Fruit fly (Drosophila melanogaster) whole organism, embryonic: Measurements from ENCODE around the gene TotB.

Experiments
- Bdp1 ChIP-seq: fragments of 200-800 bp; sonication (Bioruptor generic); optimal IDR thresholded peaks from 3 replicates; lab custom pipeline; 2016; ENCODE audit warnings: missing biosample characterization, missing genetic modification characterization
- C15 ChIP-seq: fragments of 200-800 bp; sonication (Bioruptor generic); IDR thresholded peaks from 3 replicates; pipeline ENCODE4 v1.3.6; 2022; ENCODE audit warnings: missing biosample characterization, missing genetic modification characterization
- CG10209 ChIP-seq: fragments of 200-800 bp; sonication (Bioruptor generic); optimal IDR thresholded peaks from 3 replicates; lab custom pipeline; 2017; ENCODE audit warnings: missing biosample characterization, mild to moderate bottlenecking, missing genetic modification characterization, missing genetic modification reagents
- CG10431 ChIP-seq: fragments of 200-800 bp; sonication (Bioruptor generic); optimal IDR thresholded peaks from 3 replicates; lab custom pipeline; 2018; ENCODE audit warnings: missing biosample characterization, mild to moderate bottlenecking, missing genetic modification characterization
- CG1233 ChIP-seq: fragments of 200-800 bp; sonication (Bioruptor generic); optimal IDR thresholded peaks from 4 replicates; lab custom pipeline; 2018; ENCODE audit warnings: missing biosample characterization, mild to moderate bottlenecking, missing genetic modification characterization
- CG12659 ChIP-seq: fragments of 200-800 bp; sonication (Bioruptor generic); optimal IDR thresholded peaks from 3 replicates; lab custom pipeline; 2017; ENCODE audit warnings: mild to moderate bottlenecking, missing biosample characterization, missing genetic modification reagents, missing genetic modification characterization
- CG12769 ChIP-seq: fragments of 200-800 bp; sonication (Bioruptor generic); optimal IDR thresholded peaks from 2 replicates; lab custom pipeline; 2019; ENCODE audit warnings: missing biosample characterization, mild to moderate bottlenecking, missing genetic modification characterization, moderate library complexity
- CG14014 ChIP-seq: fragments of 200-800 bp; sonication (Bioruptor generic); IDR thresholded peaks from 2 replicates; pipeline ENCODE4 v1.3.6; 2022; ENCODE audit warnings: missing biosample characterization, missing genetic modification characterization
- CG15269 ChIP-seq: fragments of 200-800 bp; sonication (Bioruptor generic); optimal IDR thresholded peaks from 2 replicates; lab custom pipeline; 2018; ENCODE audit warnings: missing biosample characterization, mild to moderate bottlenecking, missing genetic modification characterization, moderate library complexity
- CG15514 ChIP-seq: fragments of 200-800 bp; sonication (Bioruptor generic); optimal IDR thresholded peaks from 3 replicates; lab custom pipeline; 2017; ENCODE audit warnings: missing biosample characterization, missing genetic modification characterization, mild to moderate bottlenecking, moderate library complexity, missing genetic modification reagents
- CG34376 ChIP-seq: fragments of 200-800 bp; sonication (Bioruptor generic); optimal IDR thresholded peaks from 2 replicates; lab custom pipeline; 2018; ENCODE audit warnings: missing biosample characterization, mild to moderate bottlenecking, missing genetic modification characterization
- CG6765 ChIP-seq: fragments of 200-800 bp; sonication (Bioruptor generic); optimal IDR thresholded peaks from 3 replicates; lab custom pipeline; 2017; ENCODE audit warnings: missing biosample characterization, mild to moderate bottlenecking, missing genetic modification characterization
- CG7357 ChIP-seq: fragments of 200-800 bp; sonication (Bioruptor generic); IDR thresholded peaks from 3 replicates; pipeline ENCODE4 v1.3.6; 2022; ENCODE audit warnings: missing biosample characterization, missing genetic modification characterization
- CG7928 ChIP-seq: fragments of 200-800 bp; sonication (Bioruptor generic); optimal IDR thresholded peaks from 2 replicates; lab custom pipeline; 2017; ENCODE audit warnings: missing biosample characterization, mild to moderate bottlenecking, missing genetic modification characterization
- CG8281 ChIP-seq: fragments of 200-800 bp; sonication (Bioruptor generic); optimal IDR thresholded peaks from 2 replicates; lab custom pipeline; 2018; ENCODE audit warnings: missing biosample characterization, mild to moderate bottlenecking, missing genetic modification characterization, moderate library complexity
- CG8924 ChIP-seq: fragments of 200-800 bp; optimal IDR thresholded peaks from 3 replicates; lab custom pipeline; 2019; ENCODE audit warnings: missing biosample characterization, mild to moderate bottlenecking, missing genetic modification characterization, moderate library complexity
- CHES-1-like ChIP-seq: fragments of 200-800 bp; sonication (Bioruptor generic); optimal IDR thresholded peaks from 2 replicates; lab custom pipeline; 2016; ENCODE audit warnings: missing biosample characterization, missing genetic modification characterization
- Dek ChIP-seq: fragments of 200-800 bp; sonication (Bioruptor generic); optimal IDR thresholded peaks from 3 replicates; lab custom pipeline; 2019; ENCODE audit warnings: missing biosample characterization, mild to moderate bottlenecking, missing genetic modification characterization, moderate library complexity
- Doc2 ChIP-seq: fragments of 200-800 bp; sonication (Bioruptor generic); IDR thresholded peaks from 2 replicates; pipeline ENCODE4 v1.3.6; 2022; ENCODE audit warnings: missing biosample characterization, missing genetic modification characterization
- Fer1 ChIP-seq: fragments of 200-800 bp; sonication (Bioruptor generic); optimal IDR thresholded peaks from 2 replicates; lab custom pipeline; 2017; ENCODE audit warnings: missing biosample characterization, mild to moderate bottlenecking, missing genetic modification characterization
- HmgZ ChIP-seq: fragments of 200-800 bp; sonication (Bioruptor generic); optimal IDR thresholded peaks from 2 replicates; lab custom pipeline; 2018; ENCODE audit warnings: missing biosample characterization, mild to moderate bottlenecking, missing genetic modification characterization
- Hsf ChIP-seq: fragments of 200-800 bp; sonication (Bioruptor generic); optimal IDR thresholded peaks from 3 replicates; lab custom pipeline; 2016; ENCODE audit warnings: missing biosample characterization, missing genetic modification characterization
- Med ChIP-seq: fragments of 200-800 bp; sonication (Bioruptor generic); peaks from one replicate; lab custom pipeline; 2016; ENCODE audit warnings: missing biosample characterization, missing genetic modification characterization, mild to moderate bottlenecking, inconsistent platforms, moderate library complexity
- Pdp1 ChIP-seq, 2 experiments: fragments of 200-800 bp; sonication (Bioruptor generic); optimal IDR thresholded peaks; 3 replicates each; lab custom pipeline; 2016; ENCODE audit warnings: missing biosample characterization in 2 of 2, missing genetic modification characterization in 2 of 2, mild to moderate bottlenecking in 1 of 2, moderate library complexity in 1 of 2
- Rfx ChIP-seq: fragments of 200-800 bp; sonication (Bioruptor generic); IDR thresholded peaks from 2 replicates; pipeline ENCODE4 v1.3.6; 2022; ENCODE audit warnings: missing biosample characterization, missing genetic modification characterization
- Sry-β ChIP-seq: fragments of 200-800 bp; sonication (Bioruptor generic); optimal IDR thresholded peaks from 2 replicates; lab custom pipeline; 2018; ENCODE audit warnings: missing biosample characterization, mild to moderate bottlenecking, missing genetic modification characterization, moderate library complexity
- ato ChIP-seq: fragments of 200-800 bp; sonication (Bioruptor generic); IDR thresholded peaks from 2 replicates; pipeline ENCODE4 v1.3.6; 2022; ENCODE audit warnings: missing biosample characterization, missing genetic modification characterization; ENCODE audit not compliant: partially characterized antibody
- bab2 ChIP-seq: fragments of 200-800 bp; sonication (Bioruptor generic); optimal IDR thresholded peaks from 2 replicates; lab custom pipeline; 2016; ENCODE audit warnings: missing biosample characterization, missing genetic modification characterization
- cwo ChIP-seq: fragments of 200-800 bp; sonication (Bioruptor generic); optimal IDR thresholded peaks from 3 replicates; lab custom pipeline; 2017; ENCODE audit warnings: missing biosample characterization, missing genetic modification characterization, mild to moderate bottlenecking, moderate library complexity, missing genetic modification reagents
- dpn ChIP-seq, 2 experiments: fragments of 200-800 bp; sonication (Bioruptor generic); optimal IDR thresholded peaks; 3 replicates each; lab custom pipeline; 2016; ENCODE audit warnings: missing biosample characterization in 2 of 2, missing genetic modification characterization in 2 of 2
- dysf ChIP-seq: fragments of 200-800 bp; sonication (Bioruptor generic); IDR thresholded peaks from 3 replicates; pipeline ENCODE4 v1.3.6; 2022; ENCODE audit warnings: missing biosample characterization, missing genetic modification characterization
- gcm2 ChIP-seq: fragments of 200-800 bp; sonication (Bioruptor generic); optimal IDR thresholded peaks from 2 replicates; lab custom pipeline; 2016; ENCODE audit warnings: missing biosample characterization, missing genetic modification characterization
- grau ChIP-seq: fragments of 200-800 bp; optimal IDR thresholded peaks from 3 replicates; lab custom pipeline; 2019; ENCODE audit warnings: missing biosample characterization, mild to moderate bottlenecking, missing genetic modification characterization, moderate library complexity
- gsb ChIP-seq: fragments of 200-800 bp; sonication (Bioruptor generic); IDR thresholded peaks from 2 replicates; pipeline ENCODE4 v1.3.6; 2022; ENCODE audit warnings: missing biosample characterization, missing genetic modification characterization
- gsb-n ChIP-seq: fragments of 200-800 bp; sonication (Bioruptor generic); optimal IDR thresholded peaks from 3 replicates; lab custom pipeline; 2018; ENCODE audit warnings: missing biosample characterization, mild to moderate bottlenecking, missing genetic modification characterization
- insv ChIP-seq, 2 experiments: fragments of 200-800 bp; sonication (Bioruptor generic); optimal IDR thresholded peaks; 3 replicates each; lab custom pipeline; 2016 to 2018; ENCODE audit warnings: missing biosample characterization in 2 of 2, missing genetic modification characterization in 2 of 2
- mirr ChIP-seq: fragments of 200-800 bp; sonication (Bioruptor generic); optimal IDR thresholded peaks from 3 replicates; lab custom pipeline; 2018; ENCODE audit warnings: missing biosample characterization, mild to moderate bottlenecking, missing genetic modification characterization
- nau ChIP-seq: fragments of 200-800 bp; sonication (Bioruptor generic); optimal IDR thresholded peaks from 3 replicates; lab custom pipeline; 2017; ENCODE audit warnings: missing biosample characterization, mild to moderate bottlenecking, missing genetic modification characterization, missing genetic modification reagents
- nerfin-2 ChIP-seq: fragments of 200-800 bp; sonication (Bioruptor generic); IDR thresholded peaks from 2 replicates; pipeline ENCODE4 v1.3.6; 2022; ENCODE audit warnings: missing biosample characterization, missing genetic modification characterization; ENCODE audit not compliant: partially characterized antibody
- otp ChIP-seq: fragments of 200-800 bp; sonication (Bioruptor generic); IDR thresholded peaks from 3 replicates; pipeline ENCODE4, ENCODE4 v1.3.6; 2022; ENCODE audit warnings: missing biosample characterization, missing genetic modification characterization
- row ChIP-seq: fragments of 200-800 bp; sonication (Bioruptor generic); IDR thresholded peaks from 3 replicates; pipeline ENCODE4 v1.3.6; 2022; ENCODE audit warnings: missing biosample characterization, missing genetic modification characterization
- salm ChIP-seq: fragments of 200-800 bp; sonication (Bioruptor generic); optimal IDR thresholded peaks from 2 replicates; lab custom pipeline; 2018; ENCODE audit warnings: missing biosample characterization, mild to moderate bottlenecking, missing genetic modification characterization
- sens ChIP-seq: fragments of 200-800 bp; sonication (Bioruptor generic); peaks from one replicate; lab custom pipeline; 2016; ENCODE audit warnings: missing biosample characterization, missing genetic modification characterization
- sna ChIP-seq: fragments of 200-800 bp; sonication (Bioruptor generic); IDR thresholded peaks from 2 replicates; pipeline ENCODE4 v1.3.6; 2022; ENCODE audit warnings: missing biosample characterization, missing genetic modification characterization; ENCODE audit not compliant: partially characterized antibody
- sqz ChIP-seq: fragments of 200-800 bp; sonication (Bioruptor generic); optimal IDR thresholded peaks from 3 replicates; lab custom pipeline; 2018; ENCODE audit warnings: missing biosample characterization, mild to moderate bottlenecking, missing genetic modification characterization
- sr ChIP-seq: fragments of 200-800 bp; sonication (Bioruptor generic); IDR thresholded peaks from 3 replicates; pipeline ENCODE4 v1.3.6; 2022; ENCODE audit warnings: missing biosample characterization, missing genetic modification characterization
- ssp ChIP-seq: fragments of 200-800 bp; sonication (Bioruptor generic); IDR thresholded peaks from 2 replicates; pipeline ENCODE4 v1.3.6; 2022; ENCODE audit warnings: missing biosample characterization, missing genetic modification characterization
- sug ChIP-seq: fragments of 200-800 bp; optimal IDR thresholded peaks from 2 replicates; lab custom pipeline; 2019; ENCODE audit warnings: missing biosample characterization, mild to moderate bottlenecking, missing genetic modification characterization, moderate library complexity
- tin ChIP-seq: fragments of 200-800 bp; sonication (Bioruptor generic); optimal IDR thresholded peaks from 3 replicates; lab custom pipeline; 2016; ENCODE audit warnings: missing biosample characterization, missing genetic modification characterization
- tx ChIP-seq: fragments of 200-800 bp; sonication (Bioruptor generic); optimal IDR thresholded peaks from 2 replicates; lab custom pipeline; 2016; ENCODE audit warnings: missing biosample characterization, missing genetic modification characterization

TotB gene

dm6 chr3R:20834770-20835183, 39.0 kb upstream of the TotB start (continued):
- TF ChIP-seq CG6765 (GFP tag; lab: Kevin White, UChicago) (peak; percentile 52), nau (GFP tag; lab: Kevin White, UChicago) (peak; percentile 78), CG14014 (GFP tag; lab: Robert Waterston, UW) (peak; percentile 49; the same call in 1 of the 2 replicates), CG12769 (tag; lab: Kevin White, UChicago) (peak; percentile 83), sqz (GFP tag; lab: Kevin White, UChicago) (no peak), Dek (tag; lab: Kevin White, UChicago) (peak; percentile 45), CG15514 (GFP tag; lab: Kevin White, UChicago) (peak; percentile 60), ato (GFP tag; lab: Robert Waterston, UW) (no peak), HmgZ (tag; lab: Kevin White, UChicago) (peak; percentile 55), ssp (GFP tag; lab: Robert Waterston, UW) (no peak), CG34376 (GFP tag; lab: Kevin White, UChicago) (peak; percentile 22), nerfin-2 (GFP tag; lab: Robert Waterston, UW) (no peak), CG10209 (GFP tag; lab: Kevin White, UChicago) (peak; percentile 56), row (GFP tag; lab: Robert Waterston, UW) (0 out of 3 replicates have a peak, but pooled peaks have one; percentile 9), CG1233 (GFP tag; lab: Kevin White, UChicago) (peak; percentile 63), otp (0 out of 3 replicates have a peak, but pooled peaks have one; percentile 23), sna (GFP tag; lab: Robert Waterston, UW) (no peak), gsb-n (peak; percentile 27), Pdp1 (GFP tag; optimal IDR thresholded peaks at IDR 0.05; lab: Kevin White, UChicago) (peak; percentile 11 to 68), Sry-β (GFP tag; lab: Kevin White, UChicago) (peak; percentile 52), sr (0 out of 3 replicates have a peak, but pooled peaks have one; percentile 5), dpn (GFP tag; optimal IDR thresholded peaks at IDR 0.05; lab: Kevin White, UChicago) (peak in 1 of 2 experiments; percentile 23), sens (GFP tag; lab: Kevin White, UChicago) (peak; percentile 67), CG12659 (GFP tag; lab: Kevin White, UChicago) (peak; percentile 34), bab2 (GFP tag; lab: Kevin White, UChicago) (peak; percentile 61), sug (peak; percentile 4), Med (peak; percentile 90), CG8924 (tag; lab: Kevin White, UChicago) (peak; percentile 21), CG15269 (peak; percentile 79), gsb (no peak), grau (peak; percentile 26), Rfx (GFP tag; lab: Robert Waterston, UW) (peak; percentile 47; the same call in 1 of the 2 replicates), Fer1 (peak; percentile 59), CG7357 (GFP tag; lab: Robert Waterston, UW) (0 out of 3 replicates have a peak, but pooled peaks have one; percentile 28), CG8281 (tag; lab: Kevin White, UChicago) (peak; percentile 36), insv (GFP tag; optimal IDR thresholded peaks at IDR 0.05; lab: Kevin White, UChicago) (no peak), salm (tag; lab: Kevin White, UChicago) (peak; percentile 46), C15 (GFP tag; lab: Robert Waterston, UW) (no peak), cwo (peak; percentile 4), CG10431 (peak; percentile 31), gcm2 (GFP tag; lab: Kevin White, UChicago) (peak; percentile 25), Bdp1 (GFP tag; lab: Kevin White, UChicago) (peak; percentile 32), CHES-1-like (peak; percentile 8), tin (GFP tag; lab: Kevin White, UChicago) (no peak), mirr (GFP tag; lab: Kevin White, UChicago) (peak; percentile 81), dysf (GFP tag; lab: Robert Waterston, UW) (peak; percentile 40; the same call in 1 of the 3 replicates), CG7928 (GFP tag; lab: Kevin White, UChicago) (peak; percentile 18), Hsf (GFP tag; lab: Kevin White, UChicago) (no peak), tx (no peak), Doc2 (GFP tag; lab: Robert Waterston, UW) (no peak)
